Worm (Caenorhabditis elegans): ENCODE data around the gene nfx-1.
A peak's percentile ranks its signal among the peaks of the same experiment; 100 is the strongest.

nfx-1 gene

DNA sequence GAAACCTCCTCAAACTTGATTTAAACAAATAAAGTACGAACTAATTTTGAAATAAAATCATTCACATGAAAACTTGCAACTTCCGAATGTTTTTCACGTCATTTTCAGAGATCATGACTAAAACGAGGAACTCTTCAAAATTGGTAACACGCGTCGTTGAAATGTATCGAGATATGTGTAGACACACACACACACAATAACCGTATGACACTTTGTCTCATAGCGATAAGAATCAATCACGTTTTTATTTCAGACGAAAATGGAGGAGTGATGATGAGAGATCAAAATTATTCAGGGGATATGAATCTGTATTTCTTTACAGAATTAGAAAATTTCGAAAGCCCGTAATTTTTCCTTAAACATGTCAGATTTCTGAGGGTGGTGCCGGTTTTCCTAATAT is 47.5 kb downstream of the nfx-1 start:
- TF ChIP-seq nhr-71 (tag; optimal IDR thresholded peaks at IDR 0.05): peak; percentile 30
- peak; percentile 46 for TF ChIP-seq elt-2 (tag; optimal IDR thresholded peaks at IDR 0.05)
- TF ChIP-seq ces-1 (GFP tag; optimal IDR thresholded peaks at IDR 0.05): no peak
- no peak for TF ChIP-seq snpc-4 (tag; optimal IDR thresholded peaks at IDR 0.05)
- TF ChIP-seq mdl-1 (tag; optimal IDR thresholded peaks at IDR 0.05): no peak
- no peak for TF ChIP-seq hpl-2 (GFP tag; optimal IDR thresholded peaks at IDR 0.05)
- TF ChIP-seq nhr-19 (GFP tag; conservative IDR thresholded peaks at IDR 0.05): 0 out of 2 replicates have a peak, but pooled peaks have one; percentile 4
- TF ChIP-seq lin-39 (tag; optimal IDR thresholded peaks at IDR 0.05): no peak
- TF ChIP-seq lin-14 (GFP tag; optimal IDR thresholded peaks at IDR 0.05): peak; percentile 45
- TF ChIP-seq grh-1 (GFP tag; IDR thresholded peaks at IDR 0.05): no peak
- no peak for TF ChIP-seq vab-15 (tag; optimal IDR thresholded peaks at IDR 0.05)
- no peak for TF ChIP-seq pqm-1 (tag; optimal IDR thresholded peaks at IDR 0.05)
- TF ChIP-seq dpl-1 (GFP tag; optimal IDR thresholded peaks at IDR 0.05): no peak
- TF ChIP-seq blmp-1 (tag; optimal IDR thresholded peaks at IDR 0.05): no peak
- no peak for TF ChIP-seq efl-1 (optimal IDR thresholded peaks at IDR 0.05)
- TF ChIP-seq efl-1 (GFP tag; optimal IDR thresholded peaks at IDR 0.05 in 1 of 2): no peak
- no peak for TF ChIP-seq ceh-63 (GFP tag; optimal IDR thresholded peaks at IDR 0.05)
- TF ChIP-seq nhr-20 (tag; optimal IDR thresholded peaks at IDR 0.05): peak; percentile 45
- TF ChIP-seq lin-35 (GFP tag; optimal IDR thresholded peaks at IDR 0.05): peak in 1 of 2 experiments; percentile 50
- TF ChIP-seq unc-86 (tag; optimal IDR thresholded peaks at IDR 0.05): no peak
- TF ChIP-seq ceh-82 (tag; optimal IDR thresholded peaks at IDR 0.05): no peak
- TF ChIP-seq lsy-2 (tag; optimal IDR thresholded peaks at IDR 0.05): no peak
- TF ChIP-seq nhr-85 (tag): peak; percentile 78
- no peak for TF ChIP-seq lin-15B (tag; optimal IDR thresholded peaks at IDR 0.05)
- TF ChIP-seq pag-3 (tag; optimal IDR thresholded peaks at IDR 0.05; ENCODE audit: borderline replicate concordance, insufficient read depth): no peak
- peak; percentile 28 for TF ChIP-seq snu-23 (GFP tag; optimal IDR thresholded peaks at IDR 0.05)

DNA sequence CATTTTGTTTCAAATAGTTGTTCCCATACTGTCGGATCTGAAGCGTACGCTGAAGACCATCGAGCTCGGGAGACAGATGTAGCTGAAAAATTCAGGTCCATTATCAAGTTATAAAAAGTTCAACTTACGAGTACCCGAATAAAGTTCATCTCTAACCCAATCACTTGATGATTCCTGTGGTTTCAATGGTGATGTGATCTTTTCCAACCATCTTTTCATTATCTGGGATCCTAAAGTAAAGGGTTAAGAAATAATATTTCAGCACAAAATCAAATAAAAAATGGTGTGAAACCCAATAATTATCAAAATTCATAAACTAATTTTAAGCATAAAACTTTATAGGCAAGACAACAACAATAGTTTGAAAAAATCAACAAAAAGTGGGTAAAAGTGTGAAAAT is 52.0 kb downstream of the nfx-1 start, which contains the start of gene C05D11.8:
Gene C05D11.8 (minus strand): TSS at position 101 of the 400 bp plus-strand sequence.
- no peak for TF ChIP-seq unc-62 (GFP tag; optimal IDR thresholded peaks at IDR 0.05)
- no peak for TF ChIP-seq mep-1 (tag; optimal IDR thresholded peaks at IDR 0.05)
- no peak for TF ChIP-seq nhr-11 (tag; optimal IDR thresholded peaks at IDR 0.05)
- no peak for TF ChIP-seq swsn-7 (tag; optimal IDR thresholded peaks at IDR 0.05)
- TF ChIP-seq snpc-4 (tag; optimal IDR thresholded peaks at IDR 0.05): no peak
- no peak for TF ChIP-seq nhr-237 (tag; optimal IDR thresholded peaks at IDR 0.05)
- TF ChIP-seq egl-27 (tag; optimal IDR thresholded peaks at IDR 0.05): no peak
- no peak for TF ChIP-seq elt-3 (tag; optimal IDR thresholded peaks at IDR 0.05)
- TF ChIP-seq skn-1 (tag; optimal IDR thresholded peaks at IDR 0.05): no peak
- TF ChIP-seq zag-1 (tag; optimal IDR thresholded peaks at IDR 0.05): no peak
- TF ChIP-seq jun-1 (tag; optimal IDR thresholded peaks at IDR 0.05): no peak
- no peak for TF ChIP-seq C34B4.2 (tag; optimal IDR thresholded peaks at IDR 0.05)
- no peak for TF ChIP-seq lsy-2 (tag; optimal IDR thresholded peaks at IDR 0.05)
- no peak for TF ChIP-seq alr-1 (tag; optimal IDR thresholded peaks at IDR 0.05; ENCODE audit: borderline replicate concordance)
- TF ChIP-seq sox-4 (tag; optimal IDR thresholded peaks at IDR 0.05): no peak
- no peak for TF ChIP-seq F16B12.6 (tag; optimal IDR thresholded peaks at IDR 0.05)
- TF ChIP-seq ets-5 (GFP tag; IDR thresholded peaks at IDR 0.05): no peak
- no peak for TF ChIP-seq fos-1 (tag; optimal IDR thresholded peaks at IDR 0.05)
- TF ChIP-seq mab-9 (GFP tag; IDR thresholded peaks at IDR 0.05): no peak
- TF ChIP-seq nhr-20 (tag; optimal IDR thresholded peaks at IDR 0.05): no peak
